Fruit fly (Drosophila melanogaster) whole organism, prepupa: ENCODE data around the gene CG15221.

Experiments used
- CG32006 ChIP-seq: fragments of 200-800 bp; sonication (Bioruptor generic); optimal IDR thresholded peaks from 3 replicates; lab custom pipeline; 2017; ENCODE audit warnings: missing biosample characterization, mild to moderate bottlenecking, missing genetic modification characterization
- CG3919 ChIP-seq: fragments of 200-800 bp; sonication (Bioruptor generic); optimal IDR thresholded peaks from 3 replicates; lab custom pipeline; 2016; ENCODE audit warnings: missing biosample characterization, missing genetic modification characterization
- CG4318 ChIP-seq: fragments of 200-800 bp; sonication (Bioruptor generic); optimal IDR thresholded peaks from 3 replicates; lab custom pipeline; 2017; ENCODE audit warnings: missing biosample characterization, mild to moderate bottlenecking, missing genetic modification characterization
- Eip93F ChIP-seq: fragments of 200-800 bp; sonication (Bioruptor generic); optimal IDR thresholded peaks from 2 replicates; lab custom pipeline; 2016; ENCODE audit warnings: missing biosample characterization, mild to moderate bottlenecking, missing genetic modification characterization
- Hr38 ChIP-seq: sonication (Bioruptor generic); optimal IDR thresholded peaks from 2 replicates; lab custom pipeline; 2016; ENCODE audit warnings: missing biosample characterization, missing genetic modification characterization
- dsx ChIP-seq: fragments of 200-800 bp; optimal IDR thresholded peaks from 3 replicates; lab custom pipeline; 2019; ENCODE audit warnings: missing biosample characterization, mild to moderate bottlenecking, missing genetic modification characterization, moderate library complexity; ENCODE audit not compliant: poor library complexity, severe bottlenecking

DNA sequence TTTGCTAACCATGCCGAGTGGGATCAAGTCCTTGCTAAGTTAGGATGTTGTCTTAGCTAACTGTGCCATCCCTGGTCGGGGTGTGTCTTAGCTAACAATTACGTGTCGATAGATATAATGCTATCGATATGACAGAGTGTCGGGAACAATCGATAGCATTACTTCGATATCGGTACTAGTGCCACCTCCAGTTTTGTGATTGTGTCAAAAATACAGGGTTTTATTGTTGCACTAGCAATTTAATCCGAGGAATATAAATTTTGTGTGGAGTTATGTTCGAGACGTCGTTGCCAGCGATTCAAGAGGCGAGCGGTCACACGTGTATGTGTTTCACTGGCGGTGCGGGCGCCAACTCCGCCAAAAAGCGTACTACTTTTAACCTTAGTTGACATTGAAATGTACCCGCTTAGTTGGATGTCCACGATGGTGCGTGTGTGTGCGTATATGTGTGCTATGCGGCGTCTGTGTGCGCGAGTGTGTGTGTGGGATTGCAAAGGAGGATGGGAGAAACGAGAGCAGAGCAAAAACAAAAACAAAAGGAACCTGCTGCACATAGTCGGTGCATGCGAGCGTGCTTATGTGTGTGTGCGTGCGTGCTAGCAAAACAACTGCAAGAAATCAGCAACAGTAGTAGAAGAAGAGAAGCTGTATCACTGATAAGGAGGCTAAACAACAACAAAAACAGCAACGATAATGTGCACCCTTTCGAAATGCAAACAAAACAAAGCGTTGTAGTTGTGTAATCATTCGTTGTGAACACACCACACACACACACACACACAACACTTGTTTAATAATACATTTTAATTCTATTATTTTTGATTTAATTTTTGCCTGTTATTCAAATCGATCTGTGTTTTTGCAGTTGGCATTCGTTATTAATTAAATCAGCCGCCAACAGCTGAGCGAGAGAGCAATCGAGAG, 28.8 kb upstream of the CG15221 start, which contains the start of gene PhKgamma:
- TF ChIP-seq Hr38 (GFP tag; lab: Kevin White, UChicago) (no peak), CG3919 (GFP tag; lab: Kevin White, UChicago) (peak; percentile 24), Eip93F (GFP tag; lab: Kevin White, UChicago) (peak; percentile 27), CG32006 (GFP tag; lab: Kevin White, UChicago) (peak; percentile 49), dsx (GFP tag; lab: Kevin White, UChicago) (peak; percentile 51), CG4318 (no peak)
